Fruit fly (Drosophila melanogaster): ENCODE measurements around the gene CG10646.

- no peak for TF ChIP-seq h (optimal IDR thresholded peaks at IDR 0.05)
- TF ChIP-seq insv (optimal IDR thresholded peaks at IDR 0.05): no peak
- no peak for TF ChIP-seq Myc (optimal IDR thresholded peaks at IDR 0.05)
- TF ChIP-seq psq (optimal IDR thresholded peaks at IDR 0.05): no peak
- TF ChIP-seq ttk (optimal IDR thresholded peaks at IDR 0.05): no peak
- no peak for TF ChIP-seq Sin3A (optimal IDR thresholded peaks at IDR 0.05)
These were observed 2.4 kb downstream of the CG10646 start, which contains the start of the genes CG10638 and CG10681 for dm6 chr3L:12501249-12501648.

All from Kc167 (cell line).